Worm (Caenorhabditis elegans): Measurements from ENCODE around the gene pes-1.

DNA sequence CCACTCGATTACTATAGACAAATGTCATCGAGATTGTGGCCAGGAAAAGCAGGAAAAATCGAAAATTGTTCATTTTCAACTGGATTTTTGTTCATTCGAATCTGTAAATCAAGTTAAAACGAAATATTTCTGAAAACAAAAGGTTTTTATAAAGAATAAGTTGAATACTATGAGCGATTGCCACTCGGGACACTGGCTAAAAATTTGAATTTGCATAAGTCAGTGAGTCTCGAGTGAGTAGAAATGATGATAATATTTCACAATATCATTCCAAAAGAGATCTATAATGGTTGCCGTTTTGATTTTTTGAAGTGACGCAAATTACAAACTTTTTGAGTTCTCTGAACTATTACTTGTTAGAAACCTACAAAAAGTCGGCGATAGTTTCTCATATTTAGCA, 18.0 kb downstream of the pes-1 start, which contains the start of gene T28H11.8:
- TF ChIP-seq fkh-10 (GFP tag; optimal IDR thresholded peaks at IDR 0.05) (no peak), hlh-17 (GFP tag; optimal IDR thresholded peaks at IDR 0.05; ENCODE audit: borderline replicate concordance) (no peak), nhr-28 (tag; optimal IDR thresholded peaks at IDR 0.05) (no peak), snpc-4 (tag; optimal IDR thresholded peaks at IDR 0.05) (no peak), pqm-1 (tag; optimal IDR thresholded peaks at IDR 0.05) (no peak), ztf-4 (tag; optimal IDR thresholded peaks at IDR 0.05) (no peak), mdl-1 (tag; optimal IDR thresholded peaks at IDR 0.05) (no peak), lir-3 (tag; optimal IDR thresholded peaks at IDR 0.05; ENCODE audit: poor library complexity) (no peak), ceh-82 (tag; optimal IDR thresholded peaks at IDR 0.05) (no peak), ces-1 (GFP tag; optimal IDR thresholded peaks at IDR 0.05) (no peak), F16B12.6 (tag; optimal IDR thresholded peaks at IDR 0.05) (no peak), egl-27 (tag; optimal IDR thresholded peaks at IDR 0.05) (no peak), aly-2 (tag; optimal IDR thresholded peaks at IDR 0.05) (no peak), rnt-1 (tag; optimal IDR thresholded peaks at IDR 0.05) (no peak)
